Worm (Caenorhabditis elegans): Measurements from ENCODE around the gene ugt-30.

Gene ugt-30

ce11 chrV:15125162-15125561 is at the start of gene ugt-30:
Gene ugt-30, minus strand, starts transcription at chrV:15125262.
- TF ChIP-seq dmd-6 (GFP tag; IDR thresholded peaks at IDR 0.05) = peak; percentile 40; the same call in 1 of the 2 replicates

ce11 chrV:15168018-15168417 is 43.0 kb upstream of the ugt-30 start:
- peak; percentile 74 for TF ChIP-seq nhr-28 (tag; optimal IDR thresholded peaks at IDR 0.05)
- TF ChIP-seq hlh-30 (tag; optimal IDR thresholded peaks at IDR 0.05; ENCODE audit: insufficient read depth) = peak; percentile 43

- no peak for TF ChIP-seq F10B5.3 (tag; optimal IDR thresholded peaks at IDR 0.05)
- no peak for TF ChIP-seq ceh-32 (tag; optimal IDR thresholded peaks at IDR 0.05; ENCODE audit: poor library complexity)
- TF ChIP-seq egl-43 (GFP tag; IDR thresholded peaks at IDR 0.05) = no peak
- TF ChIP-seq ZK337.2 (GFP tag; IDR thresholded peaks at IDR 0.05) = no peak
- TF ChIP-seq ceh-62 (tag; optimal IDR thresholded peaks at IDR 0.05) = no peak
- TF ChIP-seq zip-11 (GFP tag; IDR thresholded peaks at IDR 0.05) = no peak
- no peak for TF ChIP-seq aly-2 (tag; optimal IDR thresholded peaks at IDR 0.05)
- no peak for TF ChIP-seq daf-19 (GFP tag; conservative IDR thresholded peaks at IDR 0.05)
- TF ChIP-seq mes-2 (tag; optimal IDR thresholded peaks at IDR 0.05; ENCODE audit: poor library complexity, severe bottlenecking) = no peak
- no peak for TF ChIP-seq nhr-42 (GFP tag; IDR thresholded peaks at IDR 0.05)
- no peak for TF ChIP-seq ceh-20 (GFP tag; IDR thresholded peaks at IDR 0.05)
These were observed 37.6 kb upstream of the ugt-30 start, which contains the start of gene srz-11 for ce11 chrV:15162697-15163096. Gene srz-11, plus strand, starts transcription at chrV:15163082.

- TF ChIP-seq hif-1 (tag; optimal IDR thresholded peaks at IDR 0.05) = no peak
- no peak for TF ChIP-seq mep-1 (tag; optimal IDR thresholded peaks at IDR 0.05)
- no peak for TF ChIP-seq lin-38 (GFP tag; IDR thresholded peaks at IDR 0.05)
- TF ChIP-seq unc-62 (GFP tag; optimal IDR thresholded peaks at IDR 0.05 in 1 of 2) = no peak
- TF ChIP-seq unc-62 (tag; optimal IDR thresholded peaks at IDR 0.05) = no peak
- no peak for TF ChIP-seq ama-1 (optimal IDR thresholded peaks at IDR 0.05)
- no peak for TF ChIP-seq tag-97 (GFP tag; IDR thresholded peaks at IDR 0.05)
- TF ChIP-seq hlh-30 (tag; optimal IDR thresholded peaks at IDR 0.05; ENCODE audit: insufficient read depth) = no peak
- no peak for TF ChIP-seq Y48G9A.11 (GFP tag; IDR thresholded peaks at IDR 0.05)
- no peak for TF ChIP-seq hmg-1.1 (GFP tag; IDR thresholded peaks at IDR 0.05)
- TF ChIP-seq Y75B8A.6 (GFP tag; IDR thresholded peaks at IDR 0.05) = no peak
- no peak for TF ChIP-seq vab-7 (GFP tag; IDR thresholded peaks at IDR 0.05)
- no peak for TF ChIP-seq dpl-1 (GFP tag; optimal IDR thresholded peaks at IDR 0.05)
- TF ChIP-seq spr-1 (tag; optimal IDR thresholded peaks at IDR 0.05) = no peak
- no peak for TF ChIP-seq dve-1 (tag; optimal IDR thresholded peaks at IDR 0.05; ENCODE audit: insufficient read depth)
- TF ChIP-seq daf-12 (tag; optimal IDR thresholded peaks at IDR 0.05) = no peak
- no peak for TF ChIP-seq ZK337.2 (GFP tag; IDR thresholded peaks at IDR 0.05)
- TF ChIP-seq F26F4.8 (GFP tag; conservative IDR thresholded peaks at IDR 0.05) = no peak
- TF ChIP-seq nhr-42 (GFP tag; IDR thresholded peaks at IDR 0.05) = no peak
- no peak for TF ChIP-seq daf-16 (GFP tag; optimal IDR thresholded peaks at IDR 0.05)
- TF ChIP-seq daf-16 (tag; optimal IDR thresholded peaks at IDR 0.05) = no peak
- TF ChIP-seq lin-29 (GFP tag; IDR thresholded peaks at IDR 0.05) = no peak
These were observed 33.6 kb upstream of the ugt-30 start, which contains the start of gene str-45 for ce11 chrV:15158691-15159090. Gene str-45, plus strand, starts transcription at chrV:15158991.

- no peak for TF ChIP-seq set-16 (GFP tag; IDR thresholded peaks at IDR 0.05)
- no peak for TF ChIP-seq lin-13 (GFP tag; optimal IDR thresholded peaks at IDR 0.05)
- peak; percentile 51; the same call in 1 of the 2 replicates for TF ChIP-seq D1046.2 (GFP tag; IDR thresholded peaks at IDR 0.05)
- no peak for TF ChIP-seq daf-12 (tag; optimal IDR thresholded peaks at IDR 0.05)
- 0 out of 2 replicates have a peak, but pooled peaks have one; percentile 68 for TF ChIP-seq lim-7 (GFP tag; IDR thresholded peaks at IDR 0.05)
- TF ChIP-seq ceh-62 (tag; optimal IDR thresholded peaks at IDR 0.05) = no peak
- TF ChIP-seq nhr-237 (tag; optimal IDR thresholded peaks at IDR 0.05) = no peak
- TF ChIP-seq R02D3.7 (tag; optimal IDR thresholded peaks at IDR 0.05) = no peak
- TF ChIP-seq F37D6.2 (tag; optimal IDR thresholded peaks at IDR 0.05) = no peak
- no peak; the same call in 1 of the 2 replicates for TF ChIP-seq vab-7 (GFP tag; IDR thresholded peaks at IDR 0.05)
- no peak for TF ChIP-seq lin-29 (GFP tag; IDR thresholded peaks at IDR 0.05)
- peak; percentile 76; the same call in 1 of the 2 replicates for TF ChIP-seq F26F4.8 (GFP tag; conservative IDR thresholded peaks at IDR 0.05)
- TF ChIP-seq unc-39 (tag; optimal IDR thresholded peaks at IDR 0.05) = no peak
- no peak for TF ChIP-seq lin-15B (tag; optimal IDR thresholded peaks at IDR 0.05)
- no peak for TF ChIP-seq ceh-44 (GFP tag; IDR thresholded peaks at IDR 0.05)
- no peak for TF ChIP-seq dmd-9 (GFP tag; IDR thresholded peaks at IDR 0.05)
- TF ChIP-seq unc-130 (GFP tag; optimal IDR thresholded peaks at IDR 0.05) = peak; percentile 9
These were observed 31.4 kb upstream of the ugt-30 start for ce11 chrV:15156504-15156903.

All from whole organism, L4 larva.